Fruit fly (Drosophila melanogaster) whole organism, embryonic: ENCODE results near the gene CG6878.
A peak's percentile ranks its signal among the peaks of the same experiment; 100 is the strongest.

ENCODE experiments used
- Bdp1 ChIP-seq: fragments of 200-800 bp; sonication (Bioruptor generic); optimal IDR thresholded peaks from 3 replicates; lab custom pipeline; 2016; ENCODE audit warnings: missing biosample characterization, missing genetic modification characterization
- CG10274 ChIP-seq: fragments of 200-800 bp; sonication (Bioruptor generic); optimal IDR thresholded peaks from 3 replicates; lab custom pipeline; 2017; ENCODE audit warnings: missing biosample characterization, mild to moderate bottlenecking, missing genetic modification characterization
- CG11093 ChIP-seq: fragments of 200-800 bp; sonication (Bioruptor generic); IDR thresholded peaks from 3 replicates; pipeline ENCODE4 v1.3.6; 2022; ENCODE audit warnings: missing biosample characterization, missing genetic modification characterization
- CG11456 ChIP-seq: fragments of 200-800 bp; sonication (Bioruptor generic); IDR thresholded peaks from 3 replicates; pipeline ENCODE4 v1.3.6; 2022; ENCODE audit warnings: missing biosample characterization, missing genetic modification characterization
- CG11504 ChIP-seq: fragments of 200-800 bp; sonication (Bioruptor generic); optimal IDR thresholded peaks from 3 replicates; lab custom pipeline; 2019; ENCODE audit warnings: missing biosample characterization, mild to moderate bottlenecking, missing genetic modification characterization, moderate library complexity
- CG13424 ChIP-seq: fragments of 200-800 bp; sonication (Bioruptor generic); optimal IDR thresholded peaks from 2 replicates; lab custom pipeline; 2019; ENCODE audit warnings: missing biosample characterization, mild to moderate bottlenecking, missing genetic modification characterization, moderate library complexity
- CG13775 ChIP-seq: fragments of 200-800 bp; sonication (Bioruptor generic); optimal IDR thresholded peaks from 3 replicates; lab custom pipeline; 2017; ENCODE audit warnings: missing biosample characterization, mild to moderate bottlenecking, missing genetic modification characterization
- CG14014 ChIP-seq: fragments of 200-800 bp; sonication (Bioruptor generic); IDR thresholded peaks from 2 replicates; pipeline ENCODE4 v1.3.6; 2022; ENCODE audit warnings: missing biosample characterization, missing genetic modification characterization
- CG14710 ChIP-seq: fragments of 200-800 bp; sonication (Bioruptor generic); optimal IDR thresholded peaks from 3 replicates; lab custom pipeline; 2019; ENCODE audit warnings: missing biosample characterization, mild to moderate bottlenecking, missing genetic modification characterization, moderate library complexity
- CG15514 ChIP-seq: fragments of 200-800 bp; sonication (Bioruptor generic); optimal IDR thresholded peaks from 3 replicates; lab custom pipeline; 2017; ENCODE audit warnings: missing biosample characterization, missing genetic modification characterization, mild to moderate bottlenecking, moderate library complexity, missing genetic modification reagents
- CG17328 ChIP-seq: fragments of 200-800 bp; sonication (Bioruptor generic); IDR thresholded peaks from 2 replicates; pipeline ENCODE4 v1.3.6; 2022; ENCODE audit warnings: missing biosample characterization, missing genetic modification characterization
- CG17802 ChIP-seq: fragments of 200-800 bp; sonication (Bioruptor generic); optimal IDR thresholded peaks from 2 replicates; lab custom pipeline; 2018; ENCODE audit warnings: missing biosample characterization, mild to moderate bottlenecking, missing genetic modification characterization, moderate library complexity
- CG17912 ChIP-seq: fragments of 200-800 bp; sonication (Bioruptor generic); optimal IDR thresholded peaks from 2 replicates; lab custom pipeline; 2018; ENCODE audit warnings: missing biosample characterization, mild to moderate bottlenecking, missing genetic modification characterization
- CG2116 ChIP-seq: fragments of 200-800 bp; sonication (Bioruptor generic); optimal IDR thresholded peaks from 3 replicates; lab custom pipeline; 2018; ENCODE audit warnings: missing biosample characterization, mild to moderate bottlenecking, missing genetic modification characterization
- CG3065 ChIP-seq: fragments of 200-800 bp; sonication (Bioruptor generic); optimal IDR thresholded peaks from 2 replicates; lab custom pipeline; 2016; ENCODE audit warnings: missing biosample characterization, missing genetic modification characterization
- CG32767 ChIP-seq: fragments of 200-800 bp; sonication (Bioruptor generic); IDR thresholded peaks from 2 replicates; pipeline ENCODE4 v1.3.6; 2022; ENCODE audit warnings: missing biosample characterization, missing genetic modification characterization
- CG3838 ChIP-seq: fragments of 200-800 bp; sonication (Bioruptor generic); optimal IDR thresholded peaks from 3 replicates; lab custom pipeline; 2016; ENCODE audit warnings: missing biosample characterization, missing genetic modification characterization
- CG4617 ChIP-seq: fragments of 200-800 bp; sonication (Bioruptor generic); optimal IDR thresholded peaks from 3 replicates; lab custom pipeline; 2016; ENCODE audit warnings: missing biosample characterization, missing genetic modification characterization, borderline replicate concordance
- CG4707 ChIP-seq: fragments of 200-800 bp; sonication (Bioruptor generic); optimal IDR thresholded peaks from 2 replicates; lab custom pipeline; 2018; ENCODE audit warnings: missing biosample characterization, mild to moderate bottlenecking, missing genetic modification characterization, moderate library complexity
- CG6254 ChIP-seq: fragments of 200-800 bp; sonication (Bioruptor generic); optimal IDR thresholded peaks from 3 replicates; lab custom pipeline; 2017; ENCODE audit warnings: mild to moderate bottlenecking, missing biosample characterization, missing genetic modification reagents, missing genetic modification characterization
- CG6689 ChIP-seq: fragments of 200-800 bp; sonication (Bioruptor generic); IDR thresholded peaks from 2 replicates; pipeline ENCODE4 v1.3.6; 2022; ENCODE audit warnings: missing biosample characterization, missing genetic modification characterization
- CG6791 ChIP-seq: fragments of 200-800 bp; sonication (Bioruptor generic); IDR thresholded peaks from 3 replicates; pipeline ENCODE4 v1.3.6; 2022; ENCODE audit warnings: missing biosample characterization, missing genetic modification characterization; ENCODE audit not compliant: partially characterized antibody
- CG7271 ChIP-seq: fragments of 200-800 bp; sonication (Bioruptor generic); optimal IDR thresholded peaks from 2 replicates; lab custom pipeline; 2018; ENCODE audit warnings: missing biosample characterization, mild to moderate bottlenecking, missing genetic modification characterization, moderate library complexity
- CG7786 ChIP-seq: fragments of 200-800 bp; sonication (Bioruptor generic); optimal IDR thresholded peaks from 2 replicates; lab custom pipeline; 2016; ENCODE audit warnings: missing biosample characterization, missing genetic modification characterization
- CG8944 ChIP-seq: fragments of 200-800 bp; sonication (Bioruptor generic); optimal IDR thresholded peaks from 3 replicates; lab custom pipeline; 2016; ENCODE audit warnings: missing biosample characterization, missing genetic modification characterization
- CG9215 ChIP-seq: fragments of 200-800 bp; sonication (Bioruptor generic); IDR thresholded peaks from 2 replicates; pipeline ENCODE4 v1.3.6; 2022; ENCODE audit warnings: missing biosample characterization, missing genetic modification characterization
- E2f2 ChIP-seq: fragments of 200-800 bp; sonication (Bioruptor generic); IDR thresholded peaks from 2 replicates; pipeline ENCODE4 v1.3.6; 2022; ENCODE audit warnings: missing biosample characterization, missing genetic modification characterization
- Ets97D ChIP-seq: fragments of 200-800 bp; sonication (Bioruptor generic); optimal IDR thresholded peaks from 3 replicates; lab custom pipeline; 2016; ENCODE audit warnings: missing biosample characterization, missing genetic modification characterization
- Kr ChIP-seq: fragments of 200-800 bp; sonication (Bioruptor generic); optimal IDR thresholded peaks from 2 replicates; lab custom pipeline; 2017; ENCODE audit warnings: missing biosample characterization, mild to moderate bottlenecking, missing genetic modification characterization
- Nf-YA ChIP-seq: fragments of 200-800 bp; sonication (Bioruptor generic); IDR thresholded peaks from 2 replicates; pipeline ENCODE4 v1.3.6; 2022; ENCODE audit warnings: missing biosample characterization, missing genetic modification characterization
- Pdp1 ChIP-seq, 2 experiments: fragments of 200-800 bp; sonication (Bioruptor generic); optimal IDR thresholded peaks; 3 replicates each; lab custom pipeline; 2016; ENCODE audit warnings: missing biosample characterization in 2 of 2, missing genetic modification characterization in 2 of 2, mild to moderate bottlenecking in 1 of 2, moderate library complexity in 1 of 2
- Sry-δ ChIP-seq: fragments of 200-800 bp; sonication (Bioruptor generic); optimal IDR thresholded peaks from 2 replicates; lab custom pipeline; 2016; ENCODE audit warnings: missing biosample characterization, missing genetic modification characterization
- Taf1 ChIP-seq: fragments of 200-800 bp; sonication (Bioruptor generic); IDR thresholded peaks from 2 replicates; pipeline ENCODE4 v1.3.6; 2022; ENCODE audit warnings: missing biosample characterization, missing genetic modification characterization
- Xbp1 ChIP-seq: fragments of 200-800 bp; sonication (Bioruptor generic); optimal IDR thresholded peaks from 3 replicates; lab custom pipeline; 2016; ENCODE audit warnings: missing biosample characterization, mild to moderate bottlenecking, missing genetic modification characterization
- ac ChIP-seq: fragments of 200-800 bp; sonication (Bioruptor generic); optimal IDR thresholded peaks from 3 replicates; lab custom pipeline; 2017; ENCODE audit warnings: missing biosample characterization, mild to moderate bottlenecking, missing genetic modification characterization
- ara ChIP-seq: fragments of 200-800 bp; sonication (Bioruptor generic); IDR thresholded peaks from 2 replicates; pipeline ENCODE4 v1.3.6; 2022; ENCODE audit warnings: missing biosample characterization, missing genetic modification characterization
- dan ChIP-seq: fragments of 200-800 bp; sonication (Bioruptor generic); IDR thresholded peaks from 2 replicates; pipeline ENCODE4 v1.3.6; 2022; ENCODE audit warnings: missing biosample characterization, missing genetic modification characterization
- ham ChIP-seq: fragments of 200-800 bp; sonication (Bioruptor generic); IDR thresholded peaks from 2 replicates; pipeline ENCODE4 v1.3.6; 2022; ENCODE audit warnings: missing biosample characterization, missing genetic modification characterization
- jing ChIP-seq: fragments of 200-800 bp; sonication (Bioruptor generic); optimal IDR thresholded peaks from 2 replicates; lab custom pipeline; 2018; ENCODE audit warnings: missing biosample characterization, mild to moderate bottlenecking, missing genetic modification characterization
- kah ChIP-seq: fragments of 200-800 bp; sonication (Bioruptor generic); optimal IDR thresholded peaks from 2 replicates; lab custom pipeline; 2018; ENCODE audit warnings: missing biosample characterization, mild to moderate bottlenecking, missing genetic modification characterization
- lbe ChIP-seq: fragments of 200-800 bp; sonication (Bioruptor generic); optimal IDR thresholded peaks from 2 replicates; lab custom pipeline; 2016; ENCODE audit warnings: missing biosample characterization, mild to moderate bottlenecking, missing genetic modification characterization
- pb ChIP-seq: fragments of 200-800 bp; sonication (Bioruptor generic); optimal IDR thresholded peaks from 3 replicates; lab custom pipeline; 2016; ENCODE audit warnings: missing biosample characterization, missing genetic modification characterization
- pho ChIP-seq: fragments of 200-800 bp; sonication (Bioruptor generic); optimal IDR thresholded peaks from 2 replicates; lab custom pipeline; 2016; ENCODE audit warnings: missing biosample characterization, missing genetic modification characterization
- phol ChIP-seq: fragments of 200-800 bp; sonication (Bioruptor generic); optimal IDR thresholded peaks from 3 replicates; lab custom pipeline; 2018; ENCODE audit warnings: missing biosample characterization, mild to moderate bottlenecking, missing genetic modification characterization, moderate library complexity
- tap ChIP-seq: fragments of 200-800 bp; optimal IDR thresholded peaks from 3 replicates; lab custom pipeline; 2019; ENCODE audit warnings: missing biosample characterization, mild to moderate bottlenecking, missing genetic modification characterization, moderate library complexity
- wdn ChIP-seq: fragments of 200-800 bp; sonication (Bioruptor generic); IDR thresholded peaks from 2 replicates; pipeline ENCODE4 v1.3.6; 2022; ENCODE audit warnings: missing biosample characterization, missing genetic modification characterization
- wor ChIP-seq: fragments of 200-800 bp; sonication (Bioruptor generic); IDR thresholded peaks from 2 replicates; pipeline ENCODE4 v1.3.6; 2022; ENCODE audit warnings: missing biosample characterization, missing genetic modification characterization
- zen ChIP-seq: fragments of 200-800 bp; sonication (Bioruptor generic); optimal IDR thresholded peaks from 3 replicates; lab custom pipeline; 2018; ENCODE audit warnings: missing biosample characterization, mild to moderate bottlenecking, missing genetic modification characterization, moderate library complexity
- zf30C ChIP-seq: fragments of 200-800 bp; sonication (Bioruptor generic); optimal IDR thresholded peaks from 3 replicates; lab custom pipeline; 2018; ENCODE audit warnings: missing biosample characterization, mild to moderate bottlenecking, missing genetic modification characterization

Gene CG6878

DNA sequence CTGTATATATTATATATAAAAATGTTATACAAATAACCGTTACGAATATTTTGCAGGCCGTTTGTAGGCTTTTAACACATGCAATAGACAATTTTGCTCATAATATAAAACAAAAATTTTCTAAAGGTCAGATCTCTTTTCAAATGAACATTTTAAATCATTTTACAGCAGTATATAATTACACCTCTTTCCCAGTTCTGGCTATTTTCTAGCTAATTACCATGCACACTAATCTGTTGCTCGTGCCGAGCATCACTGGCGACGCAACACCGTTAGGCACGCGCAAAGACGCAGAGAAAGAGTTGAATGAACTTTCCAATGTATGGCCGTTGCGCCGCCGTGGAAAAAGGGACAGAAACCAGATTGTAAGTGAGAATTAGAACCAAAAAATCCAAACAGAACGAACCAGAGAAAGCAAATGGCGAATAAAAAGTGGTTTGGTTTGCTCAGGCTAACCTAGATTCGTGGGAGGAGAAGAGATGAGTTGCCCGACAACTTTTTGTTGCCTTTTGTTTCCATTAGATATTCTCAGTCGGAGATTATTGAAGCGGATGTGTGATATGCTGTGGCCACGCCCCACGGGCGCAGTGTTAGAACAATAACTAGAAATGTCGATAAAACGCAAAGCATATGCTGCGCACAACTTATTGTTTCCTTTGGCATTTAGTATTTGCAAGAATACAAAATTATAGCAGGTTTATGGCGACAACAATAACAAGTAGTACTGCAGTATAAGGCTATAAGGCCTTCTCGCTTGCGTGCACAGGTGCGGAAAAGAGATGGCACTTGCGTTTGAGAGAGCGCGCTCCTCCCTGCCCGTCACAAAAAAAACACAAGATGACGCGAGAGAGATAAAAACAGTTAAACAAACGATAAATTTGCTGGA lies 20.3 kb upstream of the CG6878 start (continued):
- TF ChIP-seq CG3065 (GFP tag; lab: Kevin White, UChicago), result peak; percentile 17
- TF ChIP-seq Xbp1 (GFP tag; lab: Kevin White, UChicago), result peak; percentile 23
- TF ChIP-seq CG13424 (tag; lab: Kevin White, UChicago), result peak; percentile 46
- TF ChIP-seq CG17328 (GFP tag; lab: Robert Waterston, UW), result no peak
- TF ChIP-seq Pdp1 (GFP tag; optimal IDR thresholded peaks at IDR 0.05; lab: Kevin White, UChicago), result peak in 1 of 2 experiments; percentile 29
- TF ChIP-seq zen (tag; lab: Kevin White, UChicago), result peak; percentile 61
- TF ChIP-seq CG11504 (tag; lab: Kevin White, UChicago), result peak; percentile 37
- TF ChIP-seq CG6254, result no peak
- TF ChIP-seq CG7271 (tag; lab: Kevin White, UChicago), result no peak
- TF ChIP-seq CG14710, result peak; percentile 29
- no peak for TF ChIP-seq CG3838
- TF ChIP-seq Bdp1 (GFP tag; lab: Kevin White, UChicago), result no peak
- TF ChIP-seq phol, result peak; percentile 16
- TF ChIP-seq CG13775 (GFP tag; lab: Kevin White, UChicago), result no peak
- no peak for TF ChIP-seq CG4707
- TF ChIP-seq ara (GFP tag; lab: Robert Waterston, UW), result no peak
- TF ChIP-seq CG17802 (tag; lab: Kevin White, UChicago), result no peak
- no peak for TF ChIP-seq CG6689
- 0 out of 3 replicates have a peak, but pooled peaks have one; percentile 15 for TF ChIP-seq CG11456 (GFP tag; lab: Robert Waterston, UW)
- TF ChIP-seq wdn, result no peak
- TF ChIP-seq CG7786 (GFP tag; lab: Kevin White, UChicago), result no peak
- peak; percentile 30 for TF ChIP-seq Kr (GFP tag; lab: Kevin White, UChicago)
- TF ChIP-seq CG17912 (GFP tag; lab: Kevin White, UChicago), result peak; percentile 10
- no peak for TF ChIP-seq wor
- TF ChIP-seq zf30C (GFP tag; lab: Kevin White, UChicago), result no peak
- TF ChIP-seq Ets97D (GFP tag; lab: Kevin White, UChicago), result no peak
- TF ChIP-seq Nf-YA (GFP tag; lab: Robert Waterston, UW), result no peak
- no peak for TF ChIP-seq jing (GFP tag; lab: Kevin White, UChicago)
- TF ChIP-seq CG32767 (GFP tag; lab: Robert Waterston, UW), result no peak
- no peak for TF ChIP-seq CG9215
- no peak for TF ChIP-seq E2f2 (GFP tag; lab: Robert Waterston, UW)
- 0 out of 2 replicates have a peak, but pooled peaks have one; percentile 24 for TF ChIP-seq CG14014
- no peak for TF ChIP-seq pho (GFP tag; lab: Kevin White, UChicago)
- no peak for TF ChIP-seq CG10274 (GFP tag; lab: Kevin White, UChicago)
- TF ChIP-seq ham (GFP tag; lab: Robert Waterston, UW), result no peak
- TF ChIP-seq CG4617, result no peak
- TF ChIP-seq CG8944 (GFP tag; lab: Kevin White, UChicago), result no peak
- peak; percentile 37 for TF ChIP-seq CG15514
- no peak for TF ChIP-seq CG6791 (GFP tag; lab: Robert Waterston, UW)
- no peak for TF ChIP-seq Sry-δ
- no peak for TF ChIP-seq pb (GFP tag; lab: Kevin White, UChicago)
- TF ChIP-seq ac (GFP tag; lab: Kevin White, UChicago), result no peak
- TF ChIP-seq tap (tag; lab: Kevin White, UChicago), result no peak
- TF ChIP-seq dan (GFP tag; lab: Robert Waterston, UW), result no peak
- peak; percentile 0 for TF ChIP-seq kah
- TF ChIP-seq lbe (GFP tag; lab: Kevin White, UChicago), result no peak
- TF ChIP-seq CG11093 (GFP tag; lab: Robert Waterston, UW), result no peak
- TF ChIP-seq CG2116 (GFP tag; lab: Kevin White, UChicago), result peak; percentile 2
- TF ChIP-seq Taf1 (GFP tag; lab: Robert Waterston, UW), result no peak
